Worm (Caenorhabditis elegans) whole organism, early embryonic: ENCODE data around the gene Y22D7AL.3.

ENCODE experiments used
- ama-1 ChIP-seq: fragments of 150-350 bp; optimal IDR thresholded peaks from 2 replicates; lab custom pipeline; 2014
- flt-1 ChIP-seq: fragments of 200-800 bp; sonication (Bioruptor generic); IDR thresholded peaks from 2 replicates; pipeline ENCODE4 v1.3.6; 2022; ENCODE audit warnings: missing genetic modification characterization, missing compliant biosample characterization
- hmbx-1 ChIP-seq: sonication (generic microtip); optimal IDR thresholded peaks from 2 replicates; lab custom pipeline; 2016; ENCODE audit warnings: mild to moderate bottlenecking, missing genetic modification characterization, missing compliant biosample characterization
- pes-1 ChIP-seq: fragments of 200-800 bp; sonication (Bioruptor generic); IDR thresholded peaks from 2 replicates; pipeline ENCODE4 v1.3.6; 2022; ENCODE audit warnings: missing genetic modification reagents, missing genetic modification characterization, missing compliant biosample characterization
- scrt-1 ChIP-seq: fragments of 200-800 bp; sonication (Bioruptor generic); IDR thresholded peaks from 2 replicates; pipeline ENCODE4 v1.3.6; 2022; ENCODE audit warnings: missing genetic modification characterization, missing compliant biosample characterization
- tra-4 ChIP-seq: sonication (generic microtip); optimal IDR thresholded peaks from 2 replicates; lab custom pipeline; 2017; ENCODE audit warnings: missing genetic modification characterization, missing compliant biosample characterization

DNA sequence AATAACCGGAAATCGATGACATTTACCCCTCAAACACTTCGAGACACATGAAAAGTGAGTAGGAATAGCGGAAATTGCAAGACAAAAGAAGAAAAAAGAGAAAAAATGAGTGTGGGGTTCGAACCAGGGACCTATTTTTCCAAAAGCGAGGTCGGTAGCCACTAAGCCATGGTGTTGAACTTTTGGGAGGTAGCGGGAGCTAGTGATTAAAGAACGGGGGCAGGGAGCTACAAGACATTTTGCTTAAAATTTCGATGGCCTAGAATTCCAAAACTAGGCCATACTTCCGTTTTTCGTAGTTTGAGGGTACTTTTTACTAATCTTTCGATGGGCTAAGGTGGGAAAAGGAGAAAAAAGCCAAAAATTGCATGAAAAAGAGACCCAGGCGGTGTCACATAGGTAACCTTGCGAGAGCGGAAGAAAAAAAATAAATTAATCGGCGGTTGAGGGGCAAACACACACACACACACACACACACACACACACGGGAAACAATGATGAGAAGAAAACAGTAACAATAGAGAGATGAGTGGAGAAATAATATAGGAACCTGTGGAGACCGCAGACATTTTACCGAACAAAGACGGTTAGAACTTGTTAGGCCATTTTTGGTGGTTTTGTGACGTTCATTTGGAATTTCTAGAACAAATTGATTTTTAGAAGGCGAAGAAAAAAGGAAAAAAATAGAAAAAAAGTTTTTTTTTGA, 39.6 kb upstream of the Y22D7AL.3 start:
- TF ChIP-seq scrt-1 (GFP tag; lab: Robert Waterston, UW) = peak; percentile 71
- TF ChIP-seq ama-1 (lab: Kevin White, UChicago) = no peak
- TF ChIP-seq pes-1 (GFP tag; lab: Robert Waterston, UW) = peak; percentile 82
- peak; percentile 72 for TF ChIP-seq flt-1 (GFP tag; lab: Robert Waterston, UW)
- TF ChIP-seq tra-4 = no peak
- no peak for TF ChIP-seq hmbx-1 (tag; lab: Kevin White, UChicago)
